Worm (Caenorhabditis elegans) whole organism, mixed stage, embryonic: ENCODE results near the gene irld-14.

Source experiments
- M03D4.4 ChIP-seq: sonication (generic microtip); optimal IDR thresholded peaks from 2 replicates; lab custom pipeline; 2017; ENCODE audit warnings: mild to moderate bottlenecking, missing genetic modification characterization, missing compliant biosample characterization
- ces-1 ChIP-seq: fragments of 150-350 bp; optimal IDR thresholded peaks from 2 replicates; lab custom pipeline; 2014; ENCODE audit warnings: missing biosample characterization, missing genetic modification reagents, missing genetic modification characterization
- elt-3 ChIP-seq: fragments of 150-350 bp; optimal IDR thresholded peaks from 2 replicates; lab custom pipeline; 2014; ENCODE audit warnings: missing biosample characterization, missing genetic modification characterization
- ham-2 ChIP-seq: fragments of 200-800 bp; sonication (Bioruptor generic); optimal IDR thresholded peaks from 2 replicates; lab custom pipeline; 2018; ENCODE audit warnings: mild to moderate bottlenecking, missing genetic modification characterization, missing compliant biosample characterization
- lsy-2 ChIP-seq: fragments of 150-350 bp; optimal IDR thresholded peaks from 2 replicates; lab custom pipeline; 2014; ENCODE audit warnings: missing biosample characterization, missing genetic modification characterization
- nhr-76 ChIP-seq: sonication (generic microtip); optimal IDR thresholded peaks from 2 replicates; lab custom pipeline; 2017; ENCODE audit warnings: missing biosample characterization, missing genetic modification characterization
- snpc-4 ChIP-seq: fragments of 150-350 bp; optimal IDR thresholded peaks from 2 replicates; lab custom pipeline; 2014; ENCODE audit warnings: missing biosample characterization, missing genetic modification characterization

- no peak for TF ChIP-seq ces-1 (GFP tag; lab: Kevin White, UChicago)
- no peak for TF ChIP-seq M03D4.4 (tag; lab: Kevin White, UChicago)
- no peak for TF ChIP-seq elt-3 (tag; lab: Kevin White, UChicago)
- TF ChIP-seq nhr-76 (tag; lab: Kevin White, UChicago), result no peak
- TF ChIP-seq snpc-4, result no peak
- no peak for TF ChIP-seq ham-2 (GFP tag; lab: Kevin White, UChicago)
- TF ChIP-seq lsy-2 (tag; lab: Kevin White, UChicago), result no peak
These were observed 23.9 kb downstream of the irld-14 start, which contains the start of gene F14H8.2 for ce11 chrV:15020229-15020628.
